Worm (Caenorhabditis elegans): ENCODE results near the gene C34E11.2.

DNA sequence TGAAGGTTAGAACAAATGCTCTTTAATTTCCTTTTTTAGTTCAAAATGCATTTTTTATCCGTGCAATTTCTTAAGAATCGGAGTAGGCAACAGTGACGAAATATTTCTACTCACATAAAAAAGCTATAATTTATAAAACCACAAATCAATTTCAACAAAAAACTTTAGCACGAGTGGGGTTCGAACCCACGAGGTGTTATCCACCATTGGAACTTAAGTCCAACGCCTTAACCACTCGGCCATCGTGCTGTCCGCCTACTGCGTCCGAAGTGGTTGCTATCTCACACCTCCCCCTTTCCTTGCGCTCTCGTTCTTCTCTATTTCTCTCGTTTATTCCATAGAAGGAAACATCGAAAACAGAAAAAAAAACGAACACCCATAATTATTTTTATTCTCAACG, 56.9 kb downstream of the C34E11.2 start:
- peak; percentile 30 for TF ChIP-seq unc-62 (GFP tag; optimal IDR thresholded peaks at IDR 0.05)
- TF ChIP-seq nhr-237 (tag; optimal IDR thresholded peaks at IDR 0.05): peak; percentile 7
- peak; percentile 61 for TF ChIP-seq ces-1 (GFP tag; optimal IDR thresholded peaks at IDR 0.05)
- TF ChIP-seq elt-1 (tag; optimal IDR thresholded peaks at IDR 0.05; ENCODE audit: borderline replicate concordance, insufficient read depth): no peak
- TF ChIP-seq nhr-28 (tag; optimal IDR thresholded peaks at IDR 0.05): peak; percentile 29
- TF ChIP-seq elt-3 (tag; optimal IDR thresholded peaks at IDR 0.05): no peak
- TF ChIP-seq ztf-11 (tag; optimal IDR thresholded peaks at IDR 0.05): peak; percentile 44
- TF ChIP-seq lin-13 (tag; optimal IDR thresholded peaks at IDR 0.05): peak; percentile 24
- TF ChIP-seq snpc-4 (tag; optimal IDR thresholded peaks at IDR 0.05): no peak
- no peak for TF ChIP-seq nhr-76 (tag; optimal IDR thresholded peaks at IDR 0.05)
- TF ChIP-seq cnd-1 (tag; optimal IDR thresholded peaks at IDR 0.05): peak; percentile 86
- no peak for TF ChIP-seq zip-8 (tag; optimal IDR thresholded peaks at IDR 0.05)
